Worm (Caenorhabditis elegans) whole organism, L4/young adult: ENCODE data around the gene trpl-5.
"Not testable (repeated sequence)": the region's sequence is repeated elsewhere in the genome, so short reads cannot be mapped to it uniquely, and the experiment has no call there.

ENCODE experiments used
- W03F9.2 ChIP-seq: fragments of 150-350 bp; optimal IDR thresholded peaks from 2 replicates; lab custom pipeline; 2014; ENCODE audit warnings: missing biosample characterization, missing genetic modification characterization
- dao-5 ChIP-seq: sonication (generic microtip); optimal IDR thresholded peaks from 2 replicates; lab custom pipeline; 2016; ENCODE audit warnings: missing genotype, missing genetic modification characterization, moderate library complexity, missing compliant biosample characterization
- him-1 ChIP-seq: sonication (generic microtip); optimal IDR thresholded peaks from 2 replicates; lab custom pipeline; 2016; ENCODE audit warnings: missing genotype, missing genetic modification reagents, missing genetic modification characterization, missing compliant biosample characterization

The trpl-5 gene

ce11 chrII:2058985-2059384 is 31.5 kb downstream of the trpl-5 start, which contains the start of gene F07E5.5:
TSS of gene F07E5.5 (minus strand) at chrII:2059070.
- TF ChIP-seq W03F9.2 (tag; lab: Kevin White, UChicago) (no peak), him-1 (tag; lab: Kevin White, UChicago) (no peak), dao-5 (tag; lab: Kevin White, UChicago) (no peak)

DNA sequence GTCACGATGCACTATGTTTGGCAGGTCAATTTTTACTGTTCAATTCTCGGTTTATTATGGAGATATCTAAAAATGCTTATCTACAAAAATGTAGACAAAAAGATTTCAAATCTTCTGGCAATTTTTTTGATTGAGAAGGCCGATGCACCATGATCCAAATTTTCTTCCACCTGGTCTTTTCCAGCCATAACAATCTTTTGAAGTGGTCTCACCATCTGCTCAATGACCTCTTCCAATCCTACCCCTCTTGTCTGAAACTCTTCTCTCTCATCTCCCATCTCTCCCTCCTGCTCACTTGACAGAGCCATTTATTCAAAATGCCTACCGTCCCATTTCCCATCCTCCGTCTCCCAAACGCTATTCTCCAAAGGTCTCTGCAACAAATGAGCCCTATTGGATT is 39.1 kb downstream of the trpl-5 start, which contains the start of gene fbxb-35:
TSS of gene fbxb-35 (plus strand) at position 301 of the 400 bp plus-strand sequence.
- TF ChIP-seq dao-5 (tag; lab: Kevin White, UChicago) = no peak
- TF ChIP-seq W03F9.2 (tag; lab: Kevin White, UChicago) = no peak
- TF ChIP-seq him-1 (tag; lab: Kevin White, UChicago) = no peak

- not testable (repeated sequence) for TF ChIP-seq W03F9.2, dao-5, him-1 (tag; lab: Kevin White, UChicago)
Measured at ce11 chrII:2046556-2046955, 43.9 kb downstream of the trpl-5 start, which contains the start of gene math-1. TSS of gene math-1 (minus strand) at chrII:2046656.

- TF ChIP-seq W03F9.2 (tag; lab: Kevin White, UChicago) (no peak), him-1 (tag; lab: Kevin White, UChicago) (no peak), dao-5 (tag; lab: Kevin White, UChicago) (no peak)
Measured at ce11 chrII:2045505-2045904, 44.9 kb downstream of the trpl-5 start, which contains the start of gene bath-24. TSS of gene bath-24 (minus strand) at chrII:2045605.

- no peak for TF ChIP-seq W03F9.2 (tag; lab: Kevin White, UChicago)
- no peak for TF ChIP-seq dao-5 (tag; lab: Kevin White, UChicago)
- no peak for TF ChIP-seq him-1 (tag; lab: Kevin White, UChicago)
Measured at ce11 chrII:2042447-2042846, 48.0 kb downstream of the trpl-5 start, which contains the start of gene bath-20. TSS of gene bath-20 (minus strand) at chrII:2042547.

DNA sequence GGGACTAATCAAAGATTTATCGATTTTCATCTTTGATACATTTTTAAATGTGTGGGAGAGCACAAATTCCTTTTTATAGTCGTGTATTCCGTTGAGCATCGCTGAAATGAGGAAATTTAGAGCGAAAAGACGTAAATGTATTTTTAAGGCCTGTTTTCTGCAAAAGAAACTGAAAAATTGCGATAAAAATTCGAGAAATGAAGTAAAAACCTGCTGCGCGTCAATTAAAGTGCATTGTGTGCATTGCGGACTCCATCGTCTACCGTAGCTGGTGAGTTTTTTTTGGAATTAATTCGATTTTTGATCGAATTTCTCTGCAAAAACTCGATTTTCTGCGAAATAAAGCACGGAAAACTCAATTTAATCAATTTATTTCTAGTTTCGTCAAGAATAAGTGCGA is 51.1 kb downstream of the trpl-5 start, which contains the start of gene bath-19:
TSS of gene bath-19 (minus strand) at position 101 of the 400 bp plus-strand sequence.
- TF ChIP-seq dao-5 (tag; lab: Kevin White, UChicago) = no peak
- no peak for TF ChIP-seq him-1 (tag; lab: Kevin White, UChicago)
- TF ChIP-seq W03F9.2 (tag; lab: Kevin White, UChicago) = no peak
